Worm (Caenorhabditis elegans) whole organism, L1 larva: ENCODE measurements around the gene F54C8.6.

ENCODE experiments used
- aly-2 ChIP-seq: fragments of 150-350 bp; optimal IDR thresholded peaks from 2 replicates; lab custom pipeline; 2014; ENCODE audit warnings: missing biosample characterization, missing genetic modification characterization
- ama-1 ChIP-seq: fragments of 150-350 bp; optimal IDR thresholded peaks from 2 replicates; lab custom pipeline; 2014
- blmp-1 ChIP-seq: fragments of 150-350 bp; optimal IDR thresholded peaks from 2 replicates; lab custom pipeline; 2014; ENCODE audit warnings: missing biosample characterization, missing genetic modification characterization
- mdl-1 ChIP-seq, 2 experiments: fragments of 150-350 bp; optimal IDR thresholded peaks; 2 replicates each; lab custom pipeline; 2014 to 2017; ENCODE audit warnings: missing biosample characterization in 2 of 2, missing genetic modification characterization in 2 of 2, inconsistent platforms in 1 of 2
- nhr-11 ChIP-seq: fragments of 150-350 bp; optimal IDR thresholded peaks from 2 replicates; lab custom pipeline; 2014; ENCODE audit warnings: missing biosample characterization, missing genetic modification characterization
- nhr-237 ChIP-seq: fragments of 150-350 bp; optimal IDR thresholded peaks from 2 replicates; lab custom pipeline; 2014; ENCODE audit warnings: missing biosample characterization, missing genetic modification characterization
- pqm-1 ChIP-seq: sonication (generic microtip); optimal IDR thresholded peaks from 3 replicates; lab custom pipeline; 2017; ENCODE audit warnings: missing biosample characterization, missing genetic modification characterization
- skn-1 ChIP-seq: fragments of 150-350 bp; optimal IDR thresholded peaks from 2 replicates; lab custom pipeline; 2014; ENCODE audit warnings: missing biosample characterization, missing genetic modification characterization
- xbp-1 ChIP-seq: sonication (generic microtip); optimal IDR thresholded peaks from 2 replicates; lab custom pipeline; 2016; ENCODE audit warnings: missing genetic modification characterization, missing compliant biosample characterization
- ztf-11 ChIP-seq, 2 experiments: sonication (generic microtip); optimal IDR thresholded peaks; 2 replicates each; lab custom pipeline; 2016 to 2017; ENCODE audit warnings: missing genetic modification characterization in 2 of 2, missing biosample characterization in 1 of 2, missing compliant biosample characterization in 1 of 2

DNA sequence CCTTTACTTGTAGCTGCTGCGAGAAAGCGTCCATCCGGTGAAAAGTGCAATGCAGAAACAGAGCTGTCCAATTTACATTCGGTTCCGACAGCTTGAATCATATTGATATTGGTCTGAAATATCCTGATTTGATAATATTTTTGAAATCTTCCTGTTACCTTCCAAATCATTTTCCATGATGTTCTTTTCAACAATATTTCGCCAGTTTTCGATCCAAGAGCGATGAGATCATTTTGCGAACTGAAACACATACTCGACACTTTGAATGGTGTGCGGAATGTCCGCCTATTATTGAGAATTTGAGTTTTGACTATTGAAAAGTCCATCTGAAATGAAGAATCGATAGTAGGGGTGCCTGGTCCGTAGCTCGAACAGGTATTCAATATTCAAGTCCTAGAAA lies 8.6 kb downstream of the F54C8.6 start, which contains the start of gene emb-30:
- TF ChIP-seq mdl-1 (tag; optimal IDR thresholded peaks at IDR 0.05; lab: Kevin White, UChicago): no peak
- peak; percentile 52 for TF ChIP-seq ama-1 (lab: Kevin White, UChicago)
- TF ChIP-seq nhr-11 (tag; lab: Kevin White, UChicago): no peak
- no peak for TF ChIP-seq skn-1 (tag; lab: Kevin White, UChicago)
- no peak for TF ChIP-seq blmp-1 (tag; lab: Kevin White, UChicago)
- no peak for TF ChIP-seq ztf-11 (tag; optimal IDR thresholded peaks at IDR 0.05; lab: Kevin White, UChicago)
- no peak for TF ChIP-seq xbp-1
- TF ChIP-seq nhr-237 (tag; lab: Kevin White, UChicago): no peak
- TF ChIP-seq pqm-1 (tag; lab: Kevin White, UChicago): no peak
- no peak for TF ChIP-seq aly-2 (tag; lab: Kevin White, UChicago)
